Fruit fly (Drosophila melanogaster): ENCODE data around the gene Daxx.

DNA sequence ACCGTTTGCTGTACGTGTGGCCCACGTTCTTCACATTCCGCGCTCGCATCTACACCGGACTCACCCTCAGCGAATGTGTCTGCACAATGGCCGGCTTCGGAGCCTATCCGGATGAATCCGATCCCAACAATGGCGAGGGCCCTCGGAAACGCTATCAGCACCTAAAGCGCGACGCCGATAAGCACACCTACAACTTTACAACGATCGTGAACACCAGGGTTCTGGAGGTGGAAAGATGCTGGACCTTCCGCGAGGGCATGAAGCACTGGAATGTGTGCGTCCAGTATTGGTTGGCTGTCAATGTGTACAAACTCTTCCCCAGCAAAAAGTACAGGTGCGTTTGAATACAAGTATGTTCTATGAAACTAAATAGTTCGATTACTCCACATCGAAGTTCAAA is 23.1 kb upstream of the Daxx start:
- TF ChIP-seq bsh (GFP tag; optimal IDR thresholded peaks at IDR 0.05) (no peak), mirr (GFP tag; optimal IDR thresholded peaks at IDR 0.05) (no peak)

Measured in whole organism, embryonic.